Worm (Caenorhabditis elegans) whole organism, L1 larva: ENCODE measurements around the gene F53C11.1.
A peak's percentile ranks its signal among the peaks of the same experiment; 100 is the strongest.

Source experiments
- aly-2 ChIP-seq: fragments of 150-350 bp; optimal IDR thresholded peaks from 2 replicates; lab custom pipeline; 2014; ENCODE audit warnings: missing biosample characterization, missing genetic modification characterization
- ceh-8 ChIP-seq: fragments of 200-800 bp; sonication (Bioruptor generic); optimal IDR thresholded peaks from 2 replicates; lab custom pipeline; 2018; ENCODE audit warnings: mild to moderate bottlenecking, missing genetic modification characterization, moderate library complexity, missing compliant biosample characterization
- ces-1 ChIP-seq: fragments of 150-350 bp; optimal IDR thresholded peaks from 2 replicates; lab custom pipeline; 2014; ENCODE audit warnings: missing biosample characterization, missing genetic modification reagents, missing genetic modification characterization
- elt-2 ChIP-seq: sonication (generic microtip); optimal IDR thresholded peaks from 2 replicates; lab custom pipeline; 2016; ENCODE audit warnings: missing genetic modification characterization, mild to moderate bottlenecking, inconsistent platforms, missing compliant biosample characterization, missing genetic modification reagents
- elt-3 ChIP-seq, 6 experiments: fragments of 150-350 bp in 1 of 6; sonication (generic microtip); optimal IDR thresholded peaks; 2 replicates each; lab custom pipeline; 2017 to 2018; ENCODE audit warnings: missing biosample characterization in 6 of 6, missing genetic modification characterization in 6 of 6, inconsistent platforms in 1 of 6
- ets-5 ChIP-seq: fragments of 200-800 bp; sonication (Bioruptor generic); IDR thresholded peaks from 2 replicates; pipeline ENCODE4 v1.3.6; 2022; ENCODE audit warnings: missing genetic modification characterization, missing compliant biosample characterization
- fos-1 ChIP-seq: fragments of 150-350 bp; optimal IDR thresholded peaks from 2 replicates; lab custom pipeline; 2014; ENCODE audit warnings: missing biosample characterization, missing genetic modification characterization
- lir-3 ChIP-seq: sonication (generic microtip); optimal IDR thresholded peaks from 2 replicates; lab custom pipeline; 2016; ENCODE audit warnings: mild to moderate bottlenecking, missing genetic modification characterization, moderate library complexity, missing compliant biosample characterization; ENCODE audit not compliant: poor library complexity
- pqm-1 ChIP-seq: sonication (generic microtip); optimal IDR thresholded peaks from 3 replicates; lab custom pipeline; 2017; ENCODE audit warnings: missing biosample characterization, missing genetic modification characterization
- snu-23 ChIP-seq: sonication (generic microtip); optimal IDR thresholded peaks from 2 replicates; lab custom pipeline; 2016; ENCODE audit warnings: missing genetic modification characterization, missing compliant biosample characterization
- sox-4 ChIP-seq: sonication (generic microtip); optimal IDR thresholded peaks from 2 replicates; lab custom pipeline; 2016; ENCODE audit warnings: missing genetic modification characterization, missing compliant biosample characterization
- unc-62 ChIP-seq: fragments of 150-350 bp; optimal IDR thresholded peaks from 2 replicates; lab custom pipeline; 2014; ENCODE audit warnings: missing biosample characterization, missing genetic modification reagents, missing genetic modification characterization
- unc-98 ChIP-seq: fragments of 200-800 bp; sonication (Bioruptor generic); IDR thresholded peaks from 2 replicates; pipeline ENCODE4 v1.3.6; 2022; ENCODE audit warnings: missing genetic modification characterization, missing compliant biosample characterization
- ztf-4 ChIP-seq: fragments of 150-350 bp; optimal IDR thresholded peaks from 2 replicates; lab custom pipeline; 2014; ENCODE audit warnings: missing biosample characterization, missing genetic modification characterization

ce11 chrV:13751811-13752210, 23.8 kb upstream of the F53C11.1 start, which contains the start of gene cld-9:
- TF ChIP-seq elt-3 (tag; optimal IDR thresholded peaks at IDR 0.05; lab: Kevin White, UChicago) (no peak), ets-5 (GFP tag; lab: Robert Waterston, UW) (no peak), ces-1 (GFP tag; lab: Kevin White, UChicago) (no peak), ceh-8 (GFP tag; lab: Kevin White, UChicago) (no peak), sox-4 (tag; lab: Kevin White, UChicago) (no peak), unc-98 (GFP tag; lab: Robert Waterston, UW) (no peak), snu-23 (no peak), pqm-1 (tag; lab: Kevin White, UChicago) (no peak), ztf-4 (no peak), fos-1 (tag; lab: Kevin White, UChicago) (no peak), elt-2 (tag; lab: Kevin White, UChicago) (peak; percentile 41), aly-2 (tag; lab: Kevin White, UChicago) (no peak), unc-62 (GFP tag; lab: Kevin White, UChicago) (no peak), lir-3 (tag; lab: Kevin White, UChicago) (no peak)
